Fruit fly (Drosophila melanogaster) whole organism, embryonic: ENCODE measurements around the gene CG10055.

Source experiments
- Awh ChIP-seq: fragments of 200-800 bp; sonication (Bioruptor generic); IDR thresholded peaks from 2 replicates; pipeline ENCODE4, ENCODE4 v1.3.6; 2022; ENCODE audit warnings: missing biosample characterization, missing genetic modification characterization
- C15 ChIP-seq: fragments of 200-800 bp; sonication (Bioruptor generic); IDR thresholded peaks from 3 replicates; pipeline ENCODE4 v1.3.6; 2022; ENCODE audit warnings: missing biosample characterization, missing genetic modification characterization
- CG11560 ChIP-seq: fragments of 200-800 bp; sonication (Bioruptor generic); IDR thresholded peaks from 3 replicates; pipeline ENCODE4 v1.3.6; 2022; ENCODE audit warnings: missing biosample characterization, missing genetic modification characterization
- CG12104 ChIP-seq: fragments of 200-800 bp; sonication (Bioruptor generic); optimal IDR thresholded peaks from 3 replicates; lab custom pipeline; 2016; ENCODE audit warnings: missing biosample characterization, missing genetic modification characterization
- CG1233 ChIP-seq: fragments of 200-800 bp; sonication (Bioruptor generic); optimal IDR thresholded peaks from 4 replicates; lab custom pipeline; 2018; ENCODE audit warnings: missing biosample characterization, mild to moderate bottlenecking, missing genetic modification characterization
- CG12391 ChIP-seq: fragments of 200-800 bp; sonication (Bioruptor generic); optimal IDR thresholded peaks from 3 replicates; lab custom pipeline; 2018; ENCODE audit warnings: missing biosample characterization, mild to moderate bottlenecking, missing genetic modification characterization, moderate library complexity
- CG13287 ChIP-seq: fragments of 200-800 bp; sonication (Bioruptor generic); IDR thresholded peaks from 2 replicates; pipeline ENCODE4 v1.3.6; 2022; ENCODE audit warnings: missing biosample characterization, missing genetic modification characterization; ENCODE audit not compliant: partially characterized antibody
- CG14441 ChIP-seq: fragments of 200-800 bp; sonication (Bioruptor generic); IDR thresholded peaks from 2 replicates; pipeline ENCODE4 v1.3.6; 2022; ENCODE audit warnings: missing biosample characterization, missing genetic modification characterization
- CG1529 ChIP-seq: fragments of 200-800 bp; sonication (Bioruptor generic); optimal IDR thresholded peaks from 3 replicates; lab custom pipeline; 2018; ENCODE audit warnings: missing biosample characterization, missing genetic modification characterization
- CG15601 ChIP-seq: fragments of 200-800 bp; sonication (Bioruptor generic); optimal IDR thresholded peaks from 3 replicates; lab custom pipeline; 2019; ENCODE audit warnings: missing biosample characterization, mild to moderate bottlenecking, missing genetic modification characterization, moderate library complexity
- CG2116 ChIP-seq: fragments of 200-800 bp; sonication (Bioruptor generic); optimal IDR thresholded peaks from 3 replicates; lab custom pipeline; 2018; ENCODE audit warnings: missing biosample characterization, mild to moderate bottlenecking, missing genetic modification characterization
- CG32767 ChIP-seq: fragments of 200-800 bp; sonication (Bioruptor generic); IDR thresholded peaks from 2 replicates; pipeline ENCODE4 v1.3.6; 2022; ENCODE audit warnings: missing biosample characterization, missing genetic modification characterization
- CG5245 ChIP-seq: fragments of 200-800 bp; sonication (Bioruptor generic); optimal IDR thresholded peaks from 3 replicates; lab custom pipeline; 2016; ENCODE audit warnings: missing biosample characterization, missing genetic modification characterization
- CG6272 ChIP-seq: fragments of 200-800 bp; sonication (Bioruptor generic); IDR thresholded peaks from 2 replicates; pipeline ENCODE4 v1.3.6; 2022; ENCODE audit warnings: missing biosample characterization, missing genetic modification characterization
- CG8765 ChIP-seq: fragments of 200-800 bp; sonication (Bioruptor generic); IDR thresholded peaks from 2 replicates; pipeline ENCODE4 v1.3.6; 2022; ENCODE audit warnings: missing biosample characterization, missing genetic modification characterization
- CG9609 ChIP-seq: fragments of 200-800 bp; sonication (Bioruptor generic); optimal IDR thresholded peaks from 3 replicates; lab custom pipeline; 2016; ENCODE audit warnings: missing biosample characterization, missing genetic modification characterization
- CG9797 ChIP-seq: fragments of 200-800 bp; sonication (Bioruptor generic); optimal IDR thresholded peaks from 3 replicates; lab custom pipeline; 2018; ENCODE audit warnings: missing biosample characterization, mild to moderate bottlenecking, missing genetic modification characterization
- Deaf1 ChIP-seq: fragments of 200-800 bp; optimal IDR thresholded peaks from 3 replicates; lab custom pipeline; 2019; ENCODE audit warnings: missing biosample characterization, mild to moderate bottlenecking, missing genetic modification characterization, moderate library complexity
- Ets65A ChIP-seq: fragments of 200-800 bp; sonication (Bioruptor generic); peaks from one replicate; lab custom pipeline; 2016; ENCODE audit warnings: missing biosample characterization, missing genetic modification characterization
- Fer1 ChIP-seq: fragments of 200-800 bp; sonication (Bioruptor generic); optimal IDR thresholded peaks from 2 replicates; lab custom pipeline; 2017; ENCODE audit warnings: missing biosample characterization, mild to moderate bottlenecking, missing genetic modification characterization
- Fer2 ChIP-seq: fragments of 200-800 bp; sonication (Bioruptor generic); optimal IDR thresholded peaks from 2 replicates; lab custom pipeline; 2018; ENCODE audit warnings: missing biosample characterization, mild to moderate bottlenecking, missing genetic modification characterization, moderate library complexity
- HLH3B ChIP-seq: fragments of 200-800 bp; sonication (Bioruptor generic); IDR thresholded peaks from 2 replicates; pipeline ENCODE4 v1.3.6; 2022; ENCODE audit warnings: missing biosample characterization, missing genetic modification characterization
- Hr78 ChIP-seq, 2 experiments: fragments of 200-800 bp in 1 of 2; fragments of >200 bp in 1 of 2; sonication (Bioruptor generic) in 1 of 2; optimal IDR thresholded peaks; 2 replicates each; lab custom pipeline; 2017 to 2019; ENCODE audit warnings: missing biosample characterization in 2 of 2, missing genetic modification characterization in 2 of 2, mild to moderate bottlenecking in 1 of 2, moderate library complexity in 1 of 2
- NFAT ChIP-seq: fragments of 200-800 bp; sonication (Bioruptor generic); IDR thresholded peaks from 2 replicates; pipeline ENCODE4 v1.3.6; 2022; ENCODE audit warnings: missing biosample characterization, missing genetic modification characterization
- NK7.1 ChIP-seq: fragments of 200-800 bp; sonication (Bioruptor generic); optimal IDR thresholded peaks from 3 replicates; lab custom pipeline; 2016; ENCODE audit warnings: missing biosample characterization, missing genetic modification characterization
- Nf-YC ChIP-seq: fragments of 200-800 bp; optimal IDR thresholded peaks from 3 replicates; lab custom pipeline; 2019; ENCODE audit warnings: missing biosample characterization, mild to moderate bottlenecking, missing genetic modification characterization, moderate library complexity
- Ravus ChIP-seq: fragments of 200-800 bp; sonication (Bioruptor generic); IDR thresholded peaks from 2 replicates; pipeline ENCODE4 v1.3.6; 2022; ENCODE audit warnings: missing biosample characterization, missing genetic modification characterization
- Sin3A ChIP-seq: fragments of >200 bp; optimal IDR thresholded peaks from 2 replicates; lab custom pipeline; 2018
- ash1 ChIP-seq: fragments of 200-800 bp; sonication (Bioruptor generic); optimal IDR thresholded peaks from 2 replicates; lab custom pipeline; 2018; ENCODE audit warnings: missing biosample characterization, mild to moderate bottlenecking, missing genetic modification characterization
- btn ChIP-seq: fragments of 200-800 bp; sonication (Bioruptor generic); optimal IDR thresholded peaks from 2 replicates; lab custom pipeline; 2016; ENCODE audit warnings: missing biosample characterization, missing genetic modification characterization
- cg ChIP-seq: fragments of 200-800 bp; sonication (Bioruptor generic); optimal IDR thresholded peaks from 3 replicates; lab custom pipeline; 2019; ENCODE audit warnings: missing biosample characterization, mild to moderate bottlenecking, missing genetic modification characterization, moderate library complexity
- dati ChIP-seq: fragments of 200-800 bp; sonication (Bioruptor generic); IDR thresholded peaks from 2 replicates; pipeline ENCODE4 v1.3.6; 2022; ENCODE audit warnings: missing biosample characterization, missing genetic modification characterization
- dmrt99B ChIP-seq: fragments of 200-800 bp; sonication (Bioruptor generic); optimal IDR thresholded peaks from 2 replicates; lab custom pipeline; 2018; ENCODE audit warnings: missing biosample characterization, mild to moderate bottlenecking, missing genetic modification characterization, moderate library complexity
- en ChIP-seq: fragments of 200-800 bp; sonication (Bioruptor generic); optimal IDR thresholded peaks from 2 replicates; lab custom pipeline; 2016; ENCODE audit warnings: missing biosample characterization, missing genetic modification characterization
- eve ChIP-seq, 2 experiments: fragments of >200 bp; optimal IDR thresholded peaks; 2 replicates each; lab custom pipeline; 2017; ENCODE audit warnings: missing biosample characterization in 2 of 2, missing genetic modification characterization in 2 of 2
- ftz-f1 ChIP-seq: fragments of 200-800 bp; sonication (Bioruptor generic); optimal IDR thresholded peaks from 2 replicates; lab custom pipeline; 2016; ENCODE audit warnings: missing biosample characterization, missing genetic modification characterization
- grau ChIP-seq: fragments of 200-800 bp; optimal IDR thresholded peaks from 3 replicates; lab custom pipeline; 2019; ENCODE audit warnings: missing biosample characterization, mild to moderate bottlenecking, missing genetic modification characterization, moderate library complexity
- her ChIP-seq: fragments of 200-800 bp; sonication (Bioruptor generic); optimal IDR thresholded peaks from 2 replicates; lab custom pipeline; 2016; ENCODE audit warnings: missing biosample characterization, missing genetic modification characterization
- jumu ChIP-seq: fragments of 200-800 bp; sonication (Bioruptor generic); optimal IDR thresholded peaks from 3 replicates; lab custom pipeline; 2016; ENCODE audit warnings: missing biosample characterization, missing genetic modification characterization
- knrl ChIP-seq: fragments of 200-800 bp; sonication (Bioruptor generic); IDR thresholded peaks from 3 replicates; pipeline ENCODE4 v1.3.6; 2022; ENCODE audit warnings: missing biosample characterization, missing genetic modification characterization; ENCODE audit not compliant: partially characterized antibody
- lola ChIP-seq, 3 experiments: fragments of >200 bp in 2 of 3; fragments of 200-800 bp in 1 of 3; sonication (Bioruptor generic) in 1 of 3; optimal IDR thresholded peaks; 2 replicates each; lab custom pipeline; 2017 to 2019; ENCODE audit warnings: missing biosample characterization in 3 of 3, missing genetic modification characterization in 3 of 3, mild to moderate bottlenecking in 1 of 3, moderate library complexity in 1 of 3
- mam ChIP-seq: fragments of 200-800 bp; sonication (Bioruptor generic); optimal IDR thresholded peaks from 3 replicates; lab custom pipeline; 2016; ENCODE audit warnings: missing biosample characterization, missing genetic modification characterization
- oc ChIP-seq: fragments of 200-800 bp; sonication (Bioruptor generic); optimal IDR thresholded peaks from 2 replicates; lab custom pipeline; 2018; ENCODE audit warnings: missing biosample characterization, mild to moderate bottlenecking, missing genetic modification characterization, moderate library complexity
- phol ChIP-seq: fragments of 200-800 bp; sonication (Bioruptor generic); optimal IDR thresholded peaks from 3 replicates; lab custom pipeline; 2018; ENCODE audit warnings: missing biosample characterization, mild to moderate bottlenecking, missing genetic modification characterization, moderate library complexity
- pnt ChIP-seq: fragments of 200-800 bp; sonication (Bioruptor generic); optimal IDR thresholded peaks from 3 replicates; lab custom pipeline; 2016; ENCODE audit warnings: missing biosample characterization, missing genetic modification characterization
- salm ChIP-seq: fragments of 200-800 bp; sonication (Bioruptor generic); optimal IDR thresholded peaks from 2 replicates; lab custom pipeline; 2018; ENCODE audit warnings: missing biosample characterization, mild to moderate bottlenecking, missing genetic modification characterization
- slp2 ChIP-seq: fragments of 200-800 bp; sonication (Bioruptor generic); optimal IDR thresholded peaks from 2 replicates; lab custom pipeline; 2016; ENCODE audit warnings: missing biosample characterization, missing genetic modification characterization
- sna ChIP-seq: fragments of 200-800 bp; sonication (Bioruptor generic); IDR thresholded peaks from 2 replicates; pipeline ENCODE4 v1.3.6; 2022; ENCODE audit warnings: missing biosample characterization, missing genetic modification characterization; ENCODE audit not compliant: partially characterized antibody
- tx ChIP-seq: fragments of 200-800 bp; sonication (Bioruptor generic); optimal IDR thresholded peaks from 2 replicates; lab custom pipeline; 2016; ENCODE audit warnings: missing biosample characterization, missing genetic modification characterization
- vvl ChIP-seq: fragments of 200-800 bp; sonication (Bioruptor generic); IDR thresholded peaks from 2 replicates; pipeline ENCODE4 v1.3.6; 2022; ENCODE audit warnings: missing biosample characterization, missing genetic modification characterization
- zen ChIP-seq: fragments of 200-800 bp; sonication (Bioruptor generic); optimal IDR thresholded peaks from 3 replicates; lab custom pipeline; 2018; ENCODE audit warnings: missing biosample characterization, mild to moderate bottlenecking, missing genetic modification characterization, moderate library complexity

Gene CG10055

dm6 chr3R:7134715-7135505 lies 51.6 kb downstream of the CG10055 start (continued):
- no peak for TF ChIP-seq dati (GFP tag; lab: Robert Waterston, UW)
- TF ChIP-seq Fer1, result no peak
- TF ChIP-seq CG2116 (GFP tag; lab: Kevin White, UChicago), result no peak
- no peak for TF ChIP-seq oc (tag; lab: Kevin White, UChicago)
- no peak for TF ChIP-seq CG12104 (GFP tag; lab: Kevin White, UChicago)
- no peak for TF ChIP-seq CG8765 (GFP tag; lab: Robert Waterston, UW)
- TF ChIP-seq Hr78 (GFP tag; optimal IDR thresholded peaks at IDR 0.05; lab: Kevin White, UChicago), result no peak
- TF ChIP-seq Fer2 (tag; lab: Kevin White, UChicago), result no peak
- no peak for TF ChIP-seq C15 (GFP tag; lab: Robert Waterston, UW)
- TF ChIP-seq CG14441 (GFP tag; lab: Robert Waterston, UW), result no peak
- no peak for TF ChIP-seq CG9609 (GFP tag; lab: Kevin White, UChicago)
- TF ChIP-seq pnt (GFP tag; lab: Kevin White, UChicago), result peak; percentile 3
- no peak for TF ChIP-seq Deaf1 (tag; lab: Kevin White, UChicago)
- TF ChIP-seq Nf-YC, result no peak
- TF ChIP-seq CG6272 (GFP tag; lab: Robert Waterston, UW), result no peak
- TF ChIP-seq dmrt99B, result no peak
- TF ChIP-seq CG1233 (GFP tag; lab: Kevin White, UChicago), result no peak
- no peak for TF ChIP-seq HLH3B (GFP tag; lab: Robert Waterston, UW)
- TF ChIP-seq Awh, result no peak
- peak; percentile 56 for TF ChIP-seq Ets65A (GFP tag; lab: Kevin White, UChicago)
- TF ChIP-seq her (GFP tag; lab: Kevin White, UChicago), result no peak
- no peak for TF ChIP-seq CG11560
- TF ChIP-seq jumu (GFP tag; lab: Kevin White, UChicago), result no peak
- TF ChIP-seq ash1 (GFP tag; lab: Kevin White, UChicago), result no peak
- no peak for TF ChIP-seq salm (tag; lab: Kevin White, UChicago)
- TF ChIP-seq NK7.1 (GFP tag; lab: Kevin White, UChicago), result no peak
- TF ChIP-seq CG5245 (GFP tag; lab: Kevin White, UChicago), result no peak
- TF ChIP-seq CG15601 (tag; lab: Kevin White, UChicago), result no peak
- TF ChIP-seq zen (tag; lab: Kevin White, UChicago), result no peak
- no peak for TF ChIP-seq CG32767
- TF ChIP-seq tx (GFP tag; lab: Kevin White, UChicago), result no peak
- no peak for TF ChIP-seq ftz-f1 (GFP tag; lab: Kevin White, UChicago)
- no peak for TF ChIP-seq CG1529
- no peak for TF ChIP-seq Ravus (GFP tag; lab: Robert Waterston, UW)
- no peak for TF ChIP-seq slp2 (GFP tag; lab: Kevin White, UChicago)
- TF ChIP-seq NFAT, result no peak
- no peak for TF ChIP-seq Sin3A (lab: Kevin White, UChicago)
- TF ChIP-seq CG9797, result no peak
- TF ChIP-seq CG12391 (tag; lab: Kevin White, UChicago), result peak; percentile 25
- TF ChIP-seq lola (GFP tag; optimal IDR thresholded peaks at IDR 0.05; lab: Kevin White, UChicago), result peak in 1 of 3 experiments; percentile 60
- TF ChIP-seq sna (GFP tag; lab: Robert Waterston, UW), result no peak
- TF ChIP-seq eve (GFP tag; optimal IDR thresholded peaks at IDR 0.05; lab: Kevin White, UChicago), result no peak
- TF ChIP-seq mam (GFP tag; lab: Kevin White, UChicago), result no peak
- no peak for TF ChIP-seq btn (GFP tag; lab: Kevin White, UChicago)
- no peak for TF ChIP-seq CG13287
- peak; percentile 21 for TF ChIP-seq phol
- no peak for TF ChIP-seq cg (GFP tag; lab: Kevin White, UChicago)
- no peak for TF ChIP-seq grau (tag; lab: Kevin White, UChicago)
- no peak for TF ChIP-seq en
- no peak for TF ChIP-seq vvl (GFP tag; lab: Robert Waterston, UW)
- no peak for TF ChIP-seq knrl (GFP tag; lab: Robert Waterston, UW)
